Worm (Caenorhabditis elegans) whole organism, L3 larva: ENCODE data around the gene F39D8.3.

Experiments used
- ceh-82 ChIP-seq: fragments of 150-350 bp; optimal IDR thresholded peaks from 2 replicates; lab custom pipeline; 2014; ENCODE audit warnings: missing biosample characterization, missing genetic modification characterization
- jun-1 ChIP-seq: fragments of 150-350 bp; optimal IDR thresholded peaks from 2 replicates; lab custom pipeline; 2014; ENCODE audit warnings: missing biosample characterization, missing genetic modification reagents, missing genetic modification characterization
- nhr-11 ChIP-seq: fragments of 150-350 bp; optimal IDR thresholded peaks from 2 replicates; lab custom pipeline; 2014; ENCODE audit warnings: missing biosample characterization, missing genetic modification characterization
- pqm-1 ChIP-seq: fragments of 150-350 bp; optimal IDR thresholded peaks from 2 replicates; lab custom pipeline; 2017; ENCODE audit warnings: missing biosample characterization, missing genetic modification characterization, inconsistent platforms
- unc-62 ChIP-seq: fragments of 150-350 bp; sonication (generic microtip); optimal IDR thresholded peaks from 4 replicates; lab custom pipeline; 2014; ENCODE audit warnings: missing biosample characterization, missing genetic modification reagents, missing genetic modification characterization

DNA sequence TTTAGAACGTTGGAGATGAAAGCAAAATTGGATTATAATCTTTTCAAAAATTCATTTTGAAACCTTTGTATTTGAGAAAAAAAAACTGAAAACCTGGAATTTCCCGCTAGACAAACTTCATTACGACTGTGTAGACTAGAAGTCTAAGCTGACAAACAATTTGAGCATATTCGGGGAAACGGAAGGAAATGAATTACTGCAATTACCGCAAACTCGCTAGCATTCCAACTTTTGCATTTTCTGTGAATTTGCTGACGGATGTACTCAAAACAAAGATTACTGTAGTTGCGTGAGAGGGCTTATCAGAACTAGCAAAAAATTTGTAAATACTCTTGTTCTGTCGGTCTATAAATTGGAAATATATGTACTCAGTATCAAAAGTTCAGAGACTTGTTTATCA lies 30.9 kb upstream of the F39D8.3 start:
- no peak for TF ChIP-seq pqm-1
- TF ChIP-seq unc-62: no peak
- no peak for TF ChIP-seq jun-1 (tag; lab: Kevin White, UChicago)
- peak; percentile 79 for TF ChIP-seq nhr-11
- no peak for TF ChIP-seq ceh-82 (tag; lab: Kevin White, UChicago)
